Fruit fly (Drosophila melanogaster): ENCODE data around the gene Snap24.

Snap24 gene

DNA sequence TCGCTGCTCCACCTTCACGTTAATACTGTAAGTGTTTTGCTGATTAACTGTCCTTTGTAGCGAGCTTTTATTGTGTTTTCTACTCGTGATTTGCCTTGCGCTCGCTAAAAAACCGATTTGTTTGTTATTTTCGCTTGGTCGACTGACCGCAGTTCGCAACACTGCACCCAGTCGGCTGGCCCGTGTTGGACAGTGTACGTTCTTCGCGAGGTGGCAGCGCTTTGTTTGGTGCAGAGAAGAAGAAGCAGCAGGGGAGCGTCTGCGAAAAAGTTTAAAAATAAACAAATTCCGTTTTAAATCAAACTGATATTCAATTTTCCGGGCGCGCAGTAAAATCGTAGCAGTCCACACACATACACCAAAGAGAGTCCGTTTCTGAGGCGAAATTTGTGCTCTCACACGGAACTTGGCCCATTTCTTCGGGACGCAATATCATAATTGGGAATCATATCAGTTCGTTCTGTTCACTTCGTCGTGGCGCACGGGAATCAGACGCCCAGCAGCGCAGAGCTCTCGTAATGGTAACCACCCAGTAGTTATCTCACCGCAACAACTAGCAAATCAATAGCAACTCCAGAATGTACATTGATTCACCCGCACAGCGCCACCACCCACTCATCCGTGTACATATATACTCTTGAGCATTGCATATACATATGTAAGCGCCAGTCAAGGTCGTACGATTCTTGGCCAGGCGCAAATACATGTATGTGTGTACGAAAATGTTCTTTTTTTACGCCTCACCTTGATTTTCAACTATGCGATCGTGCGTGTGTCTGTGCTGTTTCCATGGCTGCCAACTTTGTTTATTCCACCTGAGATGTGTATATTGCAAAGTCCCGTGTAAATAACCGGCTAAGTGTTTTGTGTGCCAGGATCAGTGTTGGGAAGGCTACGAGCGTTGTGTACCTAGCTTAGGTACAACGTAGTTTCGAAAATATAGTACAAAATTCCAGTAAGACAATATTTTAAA lies 5.0 kb upstream of the Snap24 start, which contains the start of gene Naa80 (continued):
- peak; percentile 26 for TF ChIP-seq CG17359 (tag; optimal IDR thresholded peaks at IDR 0.05)
- TF ChIP-seq gfzf (GFP tag; optimal IDR thresholded peaks at IDR 0.05): peak; percentile 38
- TF ChIP-seq CG6765 (GFP tag; optimal IDR thresholded peaks at IDR 0.05): peak; percentile 35
- peak; percentile 79 for TF ChIP-seq CG11247 (GFP tag; IDR thresholded peaks at IDR 0.05)
- TF ChIP-seq pnt (GFP tag; optimal IDR thresholded peaks at IDR 0.05): peak; percentile 44
- no peak for TF ChIP-seq CrebB (tag; optimal IDR thresholded peaks at IDR 0.05)
- TF ChIP-seq CG13894 (tag; optimal IDR thresholded peaks at IDR 0.05): peak; percentile 56
- TF ChIP-seq CG31224 (GFP tag; IDR thresholded peaks at IDR 0.05): peak; percentile 76
- TF ChIP-seq CG2202 (tag; optimal IDR thresholded peaks at IDR 0.05): no peak
- peak; percentile 52 for TF ChIP-seq CG13424 (tag; optimal IDR thresholded peaks at IDR 0.05)
- peak; percentile 12 for TF ChIP-seq CG10274 (GFP tag; optimal IDR thresholded peaks at IDR 0.05)
- TF ChIP-seq en (GFP tag; optimal IDR thresholded peaks at IDR 0.05): no peak
- TF ChIP-seq sr (GFP tag; IDR thresholded peaks at IDR 0.05): no peak
- TF ChIP-seq inv (GFP tag; IDR thresholded peaks at IDR 0.05; ENCODE audit: partially characterized antibody): peak; percentile 28; the same call in 1 of the 2 replicates
- no peak for TF ChIP-seq sna (GFP tag; IDR thresholded peaks at IDR 0.05; ENCODE audit: partially characterized antibody)
- no peak for TF ChIP-seq CG2678 (tag; optimal IDR thresholded peaks at IDR 0.05)
- peak; percentile 58 for TF ChIP-seq CG30403 (GFP tag; optimal IDR thresholded peaks at IDR 0.05)
- TF ChIP-seq Hmx (GFP tag; optimal IDR thresholded peaks at IDR 0.05): no peak
- peak; percentile 24; the same call in 1 of the 2 replicates for TF ChIP-seq CG32772 (GFP tag; IDR thresholded peaks at IDR 0.05)
- no peak for TF ChIP-seq schlank (tag; optimal IDR thresholded peaks at IDR 0.05)
- TF ChIP-seq CG11504 (tag; optimal IDR thresholded peaks at IDR 0.05): no peak
- TF ChIP-seq Ravus (GFP tag; IDR thresholded peaks at IDR 0.05): no peak; the same call in 1 of the 2 replicates
- TF ChIP-seq cato (GFP tag; optimal IDR thresholded peaks at IDR 0.05; ENCODE audit: borderline replicate concordance): peak; percentile 44
- TF ChIP-seq pzg (GFP tag; optimal IDR thresholded peaks at IDR 0.05): peak; percentile 94
- peak; percentile 13 for TF ChIP-seq CG14965 (GFP tag; optimal IDR thresholded peaks at IDR 0.05; ENCODE audit: borderline replicate concordance)
- peak; percentile 86 for TF ChIP-seq fu2 (GFP tag; optimal IDR thresholded peaks at IDR 0.05)
- peak in 1 of 2 experiments; percentile 41 for TF ChIP-seq insv (GFP tag; optimal IDR thresholded peaks at IDR 0.05)
- peak; percentile 7 for TF ChIP-seq CG4707 (GFP tag; optimal IDR thresholded peaks at IDR 0.05)
- peak; percentile 8; the same call in 1 of the 2 replicates for TF ChIP-seq CG11085 (GFP tag; IDR thresholded peaks at IDR 0.05)
- no peak for TF ChIP-seq CG12219 (GFP tag; optimal IDR thresholded peaks at IDR 0.05)
- peak; percentile 54 for TF ChIP-seq CG13287 (GFP tag; IDR thresholded peaks at IDR 0.05; ENCODE audit: partially characterized antibody)
- no peak for TF ChIP-seq Vsx1 (GFP tag; optimal IDR thresholded peaks at IDR 0.05)
- TF ChIP-seq rib (GFP tag; IDR thresholded peaks at IDR 0.05): peak; percentile 90
- peak; percentile 38 for TF ChIP-seq CG15269 (tag; optimal IDR thresholded peaks at IDR 0.05)
- peak; percentile 65 for TF ChIP-seq CG42726 (GFP tag; IDR thresholded peaks at IDR 0.05; ENCODE audit: partially characterized antibody)
- peak; percentile 51 for TF ChIP-seq cg (GFP tag; optimal IDR thresholded peaks at IDR 0.05)
- no peak for TF ChIP-seq Mrtf (GFP tag; IDR thresholded peaks at IDR 0.05)
- peak; percentile 60 for TF ChIP-seq CG8924 (tag; optimal IDR thresholded peaks at IDR 0.05)
- peak in 1 of 2 experiments; percentile 85 for TF ChIP-seq Hr51 (GFP tag; optimal IDR thresholded peaks at IDR 0.05)
- TF ChIP-seq crp (GFP tag; optimal IDR thresholded peaks at IDR 0.05): peak in 1 of 2 experiments; percentile 45
- peak; percentile 48 for TF ChIP-seq pb (GFP tag; optimal IDR thresholded peaks at IDR 0.05)
- TF ChIP-seq CG43689 (GFP tag; IDR thresholded peaks at IDR 0.05): no peak
- TF ChIP-seq twi (tag; optimal IDR thresholded peaks at IDR 0.05): peak; percentile 5
- TF ChIP-seq Aef1 (GFP tag; IDR thresholded peaks at IDR 0.05): peak; percentile 37; the same call in 1 of the 3 replicates
- peak; percentile 75 for TF ChIP-seq lilli (GFP tag; optimal IDR thresholded peaks at IDR 0.05)
- peak; percentile 23 for TF ChIP-seq CG8388 (GFP tag; optimal IDR thresholded peaks at IDR 0.05)

Data from whole organism, embryonic.